Fruit fly (Drosophila melanogaster) whole organism, pupa: ENCODE results near the gene NT1.

ENCODE experiments used
- CG10348 ChIP-seq: fragments of 200-800 bp; sonication (Bioruptor generic); IDR thresholded peaks from 2 replicates; pipeline ENCODE4 v1.3.6; 2022; ENCODE audit warnings: missing biosample characterization, missing genetic modification characterization
- CG12605 ChIP-seq: fragments of 200-800 bp; sonication (Bioruptor generic); IDR thresholded peaks from 2 replicates; pipeline ENCODE4 v1.3.6; 2022; ENCODE audit warnings: missing biosample characterization, missing genetic modification characterization
- CG13204 ChIP-seq: fragments of 200-800 bp; sonication (Bioruptor generic); optimal IDR thresholded peaks from 2 replicates; lab custom pipeline; 2018; ENCODE audit warnings: missing biosample characterization, mild to moderate bottlenecking, missing genetic modification characterization, moderate library complexity
- CG14655 ChIP-seq: fragments of 200-800 bp; sonication (Bioruptor generic); optimal IDR thresholded peaks from 3 replicates; lab custom pipeline; 2017; ENCODE audit warnings: mild to moderate bottlenecking, missing biosample characterization, missing genetic modification reagents, missing genetic modification characterization
- CG15710 ChIP-seq: fragments of 200-800 bp; sonication (Bioruptor generic); optimal IDR thresholded peaks from 2 replicates; lab custom pipeline; 2018; ENCODE audit warnings: missing biosample characterization, mild to moderate bottlenecking, missing genetic modification characterization, moderate library complexity
- CG17806 ChIP-seq: fragments of 200-800 bp; sonication (Bioruptor generic); optimal IDR thresholded peaks from 2 replicates; lab custom pipeline; 2018; ENCODE audit warnings: missing biosample characterization, mild to moderate bottlenecking, missing genetic modification characterization, moderate library complexity
- CG32121 ChIP-seq: fragments of 200-800 bp; sonication (Bioruptor generic); IDR thresholded peaks from 2 replicates; pipeline ENCODE4 v1.3.6; 2022; ENCODE audit warnings: missing biosample characterization, missing genetic modification characterization
- CG34367 ChIP-seq: fragments of 200-800 bp; sonication (Bioruptor generic); optimal IDR thresholded peaks from 2 replicates; lab custom pipeline; 2018; ENCODE audit warnings: missing biosample characterization, mild to moderate bottlenecking, missing genetic modification characterization
- CG4496 ChIP-seq: fragments of 200-800 bp; sonication (Bioruptor generic); IDR thresholded peaks from 3 replicates; pipeline ENCODE4 v1.3.6; 2022; ENCODE audit warnings: missing biosample characterization, missing genetic modification characterization
- CG8159 ChIP-seq: fragments of 200-800 bp; sonication (Bioruptor generic); optimal IDR thresholded peaks from 3 replicates; lab custom pipeline; 2018; ENCODE audit warnings: missing biosample characterization, mild to moderate bottlenecking, missing genetic modification characterization, moderate library complexity
- CG8301 ChIP-seq: fragments of 200-800 bp; sonication (Bioruptor generic); optimal IDR thresholded peaks from 2 replicates; lab custom pipeline; 2018; ENCODE audit warnings: missing biosample characterization, mild to moderate bottlenecking, missing genetic modification characterization
- CG9948 ChIP-seq: fragments of 200-800 bp; sonication (Bioruptor generic); optimal IDR thresholded peaks from 2 replicates; lab custom pipeline; 2018; ENCODE audit warnings: missing biosample characterization, mild to moderate bottlenecking, missing genetic modification characterization, moderate library complexity
- D1 ChIP-seq: fragments of 200-800 bp; sonication (Bioruptor generic); optimal IDR thresholded peaks from 2 replicates; lab custom pipeline; 2018; ENCODE audit warnings: missing biosample characterization, mild to moderate bottlenecking, missing genetic modification characterization, moderate library complexity
- EcR ChIP-seq: fragments of 200-800 bp; sonication (Bioruptor generic); optimal IDR thresholded peaks from 3 replicates; lab custom pipeline; 2019; ENCODE audit warnings: missing biosample characterization, missing genetic modification characterization, mild to moderate bottlenecking, moderate library complexity, missing genetic modification reagents
- Ets98B ChIP-seq: fragments of 200-800 bp; sonication (Bioruptor generic); IDR thresholded peaks from 2 replicates; pipeline ENCODE4 v1.3.6; 2022; ENCODE audit warnings: missing biosample characterization, missing genetic modification characterization
- Pif1A ChIP-seq: fragments of 200-800 bp; sonication (Bioruptor generic); optimal IDR thresholded peaks from 3 replicates; lab custom pipeline; 2016; ENCODE audit warnings: missing biosample characterization, missing genetic modification characterization
- Pif1B ChIP-seq: fragments of 200-800 bp; sonication (Bioruptor generic); optimal IDR thresholded peaks from 3 replicates; lab custom pipeline; 2016; ENCODE audit warnings: missing biosample characterization, missing genetic modification characterization
- Snoo ChIP-seq: fragments of 200-800 bp; sonication (Bioruptor generic); optimal IDR thresholded peaks from 3 replicates; lab custom pipeline; 2017; ENCODE audit warnings: missing biosample characterization, mild to moderate bottlenecking, missing genetic modification characterization, inconsistent platforms
- fd96Ca ChIP-seq: fragments of 200-800 bp; sonication (Bioruptor generic); IDR thresholded peaks from 3 replicates; pipeline ENCODE4 v1.3.6; 2022; ENCODE audit warnings: missing biosample characterization, missing genetic modification characterization
- gl ChIP-seq: fragments of 200-800 bp; sonication (Bioruptor generic); optimal IDR thresholded peaks from 2 replicates; lab custom pipeline; 2018; ENCODE audit warnings: missing biosample characterization, mild to moderate bottlenecking, missing genetic modification characterization
- rn ChIP-seq: fragments of 200-800 bp; sonication (Bioruptor generic); IDR thresholded peaks from 2 replicates; pipeline ENCODE4 v1.3.6; 2022; ENCODE audit warnings: missing biosample characterization, missing genetic modification characterization

Gene NT1

dm6 chr3L:4551810-4552209 is 43.6 kb upstream of the NT1 start:
- TF ChIP-seq CG8159 (tag; lab: Kevin White, UChicago) (no peak), CG12605 (GFP tag; lab: Robert Waterston, UW) (no peak), rn (GFP tag; lab: Robert Waterston, UW) (no peak), D1 (tag; lab: Kevin White, UChicago) (no peak), CG14655 (GFP tag; lab: Kevin White, UChicago) (no peak), CG4496 (GFP tag; lab: Robert Waterston, UW) (no peak), CG13204 (GFP tag; lab: Kevin White, UChicago) (no peak), CG10348 (GFP tag; lab: Robert Waterston, UW) (no peak), CG9948 (no peak)

dm6 chr3L:4550153-4550802 is 42.0 kb upstream of the NT1 start:
- TF ChIP-seq Snoo (tag; lab: Kevin White, UChicago) (no peak), CG4496 (GFP tag; lab: Robert Waterston, UW) (no peak), CG32121 (GFP tag; lab: Robert Waterston, UW) (no peak), CG14655 (GFP tag; lab: Kevin White, UChicago) (no peak), CG10348 (GFP tag; lab: Robert Waterston, UW) (no peak), CG8159 (tag; lab: Kevin White, UChicago) (no peak), D1 (tag; lab: Kevin White, UChicago) (no peak), Ets98B (GFP tag; lab: Robert Waterston, UW) (no peak), rn (GFP tag; lab: Robert Waterston, UW) (no peak), gl (tag; lab: Kevin White, UChicago) (no peak)

dm6 chr3L:4549341-4549740 is 41.1 kb upstream of the NT1 start:
- no peak for TF ChIP-seq fd96Ca (GFP tag; lab: Robert Waterston, UW)
- TF ChIP-seq CG15710 (tag; lab: Kevin White, UChicago), result no peak
- no peak for TF ChIP-seq EcR (GFP tag; lab: Kevin White, UChicago)
- no peak for TF ChIP-seq CG12605 (GFP tag; lab: Robert Waterston, UW)
- no peak for TF ChIP-seq Snoo (tag; lab: Kevin White, UChicago)
- TF ChIP-seq CG17806 (tag; lab: Kevin White, UChicago), result no peak
- no peak for TF ChIP-seq Pif1B (GFP tag; lab: Kevin White, UChicago)
- no peak for TF ChIP-seq Ets98B (GFP tag; lab: Robert Waterston, UW)
- TF ChIP-seq CG34367 (tag; lab: Kevin White, UChicago), result no peak
- TF ChIP-seq CG8159 (tag; lab: Kevin White, UChicago), result no peak
- no peak for TF ChIP-seq gl (tag; lab: Kevin White, UChicago)
- no peak for TF ChIP-seq Pif1A
- no peak for TF ChIP-seq rn (GFP tag; lab: Robert Waterston, UW)
- TF ChIP-seq D1 (tag; lab: Kevin White, UChicago), result no peak
- no peak for TF ChIP-seq CG4496 (GFP tag; lab: Robert Waterston, UW)
- no peak for TF ChIP-seq CG9948
- no peak for TF ChIP-seq CG13204 (GFP tag; lab: Kevin White, UChicago)

dm6 chr3L:4548380-4548779 is 40.1 kb upstream of the NT1 start:
- TF ChIP-seq Pif1B (GFP tag; lab: Kevin White, UChicago), result no peak
- TF ChIP-seq EcR (GFP tag; lab: Kevin White, UChicago), result no peak
- no peak for TF ChIP-seq gl (tag; lab: Kevin White, UChicago)
- no peak for TF ChIP-seq Ets98B (GFP tag; lab: Robert Waterston, UW)
- no peak for TF ChIP-seq CG9948
- TF ChIP-seq Pif1A, result no peak
- TF ChIP-seq rn (GFP tag; lab: Robert Waterston, UW), result no peak
- TF ChIP-seq CG17806 (tag; lab: Kevin White, UChicago), result no peak
- TF ChIP-seq CG4496 (GFP tag; lab: Robert Waterston, UW), result no peak
- TF ChIP-seq CG32121 (GFP tag; lab: Robert Waterston, UW), result no peak
- no peak for TF ChIP-seq CG8301
- TF ChIP-seq CG15710 (tag; lab: Kevin White, UChicago), result no peak
- TF ChIP-seq Snoo (tag; lab: Kevin White, UChicago), result no peak
- TF ChIP-seq CG8159 (tag; lab: Kevin White, UChicago), result no peak
- no peak for TF ChIP-seq CG34367 (tag; lab: Kevin White, UChicago)
- TF ChIP-seq CG13204 (GFP tag; lab: Kevin White, UChicago), result no peak
- TF ChIP-seq CG14655 (GFP tag; lab: Kevin White, UChicago), result no peak
- TF ChIP-seq fd96Ca (GFP tag; lab: Robert Waterston, UW), result no peak
- no peak for TF ChIP-seq D1 (tag; lab: Kevin White, UChicago)
- TF ChIP-seq CG12605 (GFP tag; lab: Robert Waterston, UW), result no peak

- peak; percentile 91 for TF ChIP-seq CG8159 (tag; lab: Kevin White, UChicago)
- TF ChIP-seq gl (tag; lab: Kevin White, UChicago), result peak; percentile 71
- TF ChIP-seq CG9948, result peak; percentile 92
- peak; percentile 87 for TF ChIP-seq CG34367 (tag; lab: Kevin White, UChicago)
- TF ChIP-seq Pif1A, result peak; percentile 84
- TF ChIP-seq rn (GFP tag; lab: Robert Waterston, UW), result peak; percentile 83
- peak; percentile 72 for TF ChIP-seq Snoo (tag; lab: Kevin White, UChicago)
- peak; percentile 90 for TF ChIP-seq CG15710 (tag; lab: Kevin White, UChicago)
- peak; percentile 89 for TF ChIP-seq CG8301
- TF ChIP-seq CG17806 (tag; lab: Kevin White, UChicago), result peak; percentile 91
- peak; percentile 92 for TF ChIP-seq CG32121 (GFP tag; lab: Robert Waterston, UW)
- TF ChIP-seq EcR (GFP tag; lab: Kevin White, UChicago), result peak; percentile 49
- peak; percentile 88 for TF ChIP-seq CG4496 (GFP tag; lab: Robert Waterston, UW)
- no peak for TF ChIP-seq CG10348 (GFP tag; lab: Robert Waterston, UW)
- peak; percentile 92 for TF ChIP-seq CG14655 (GFP tag; lab: Kevin White, UChicago)
- peak; percentile 91 for TF ChIP-seq D1 (tag; lab: Kevin White, UChicago)
- TF ChIP-seq fd96Ca (GFP tag; lab: Robert Waterston, UW), result peak; percentile 85
- peak; percentile 87 for TF ChIP-seq CG12605 (GFP tag; lab: Robert Waterston, UW)
- TF ChIP-seq CG13204 (GFP tag; lab: Kevin White, UChicago), result peak; percentile 59
- TF ChIP-seq Ets98B (GFP tag; lab: Robert Waterston, UW), result peak; percentile 87
- peak; percentile 88 for TF ChIP-seq Pif1B (GFP tag; lab: Kevin White, UChicago)
Measured at dm6 chr3L:4546650-4547049, 38.4 kb upstream of the NT1 start.
